Fruit fly (Drosophila melanogaster): ENCODE results near the gene CG15740.
A peak's percentile ranks its signal among the peaks of the same experiment; 100 is the strongest.

Gene CG15740

DNA sequence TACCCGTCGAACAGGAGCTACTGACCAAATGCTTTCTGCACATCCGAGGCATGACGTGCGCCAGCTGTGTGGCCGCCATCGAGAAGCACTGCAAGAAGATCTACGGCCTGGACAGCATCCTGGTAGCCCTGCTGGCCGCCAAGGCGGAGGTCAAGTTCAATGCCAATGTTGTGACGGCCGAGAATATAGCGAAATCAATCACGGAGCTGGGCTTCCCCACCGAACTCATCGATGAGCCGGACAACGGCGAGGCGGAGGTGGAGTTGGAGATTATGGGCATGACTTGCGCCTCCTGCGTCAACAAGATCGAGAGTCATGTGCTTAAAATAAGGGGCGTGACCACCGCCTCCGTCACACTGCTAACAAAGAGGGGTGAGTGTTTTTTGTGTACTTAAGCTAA lies 10.1 kb upstream of the CG15740 start:
- TF ChIP-seq Mnt (GFP tag; optimal IDR thresholded peaks at IDR 0.05) = no peak
- no peak for TF ChIP-seq Clk (GFP tag; optimal IDR thresholded peaks at IDR 0.05)

DNA sequence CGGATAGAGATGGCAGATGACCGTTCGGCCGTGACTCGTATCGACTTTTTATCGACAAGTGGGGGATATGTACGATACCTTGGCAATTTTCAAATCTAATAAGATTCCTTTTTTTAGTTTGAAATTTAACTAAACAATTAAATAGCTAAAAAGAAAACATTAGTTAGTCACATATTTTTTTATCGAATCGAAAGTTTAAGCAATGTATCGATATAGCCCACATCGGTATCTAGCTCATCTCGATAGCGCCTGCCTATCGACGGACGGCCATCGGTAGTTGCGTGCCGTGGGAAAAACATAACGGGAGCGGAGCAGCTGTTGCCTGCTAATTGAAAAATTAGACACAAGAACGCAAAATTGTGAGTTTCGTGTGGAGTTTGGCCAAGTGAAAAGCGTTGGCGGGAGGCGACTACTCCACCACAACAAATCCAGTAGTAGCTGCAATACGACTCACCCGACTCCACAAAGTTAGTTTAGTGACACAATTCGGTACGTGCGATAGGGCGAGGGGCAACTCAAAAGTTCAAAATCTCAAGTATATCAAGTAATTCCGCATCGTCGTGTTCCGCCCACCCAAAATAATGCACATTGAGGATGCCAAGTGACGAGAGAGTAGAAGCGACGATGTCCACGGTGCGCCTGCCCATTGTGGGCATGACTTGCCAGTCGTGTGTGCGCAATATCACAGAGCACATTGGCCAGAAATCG lies 9.0 kb upstream of the CG15740 start, which contains the start of the genes CG10347 and ATP7:
Gene CG10347 (minus strand): TSS at position 174 of the 708 bp plus-strand sequence.
Gene ATP7 (plus strand): TSS at position 265 of the 708 bp plus-strand sequence.
- TF ChIP-seq pad (GFP tag; optimal IDR thresholded peaks at IDR 0.05) (peak; percentile 35), CG1620 (GFP tag; optimal IDR thresholded peaks at IDR 0.05) (peak; percentile 55), CG12768 (GFP tag; optimal IDR thresholded peaks at IDR 0.05) (no peak), cnc (optimal IDR thresholded peaks at IDR 0.05) (peak in 1 of 2 experiments; percentile 44), Mnt (GFP tag; optimal IDR thresholded peaks at IDR 0.05) (peak; percentile 81), toe (GFP tag; optimal IDR thresholded peaks at IDR 0.05) (peak; percentile 47), kay (GFP tag; ENCODE audit: borderline replicate concordance) (no peak), ovo (GFP tag; optimal IDR thresholded peaks at IDR 0.05) (peak; percentile 90), Hr96 (GFP tag; optimal IDR thresholded peaks at IDR 0.05) (no peak), cic (GFP tag; optimal IDR thresholded peaks at IDR 0.05) (no peak), CG7101 (tag; optimal IDR thresholded peaks at IDR 0.05) (peak; percentile 41), CG33017 (tag; optimal IDR thresholded peaks at IDR 0.05) (no peak), CG5204 (GFP tag; optimal IDR thresholded peaks at IDR 0.05) (no peak), CG14711 (tag; optimal IDR thresholded peaks at IDR 0.05) (peak; percentile 43), bab1 (GFP tag; optimal IDR thresholded peaks at IDR 0.05) (peak; percentile 77), Clk (GFP tag; optimal IDR thresholded peaks at IDR 0.05) (no peak), Crg-1 (GFP tag; optimal IDR thresholded peaks at IDR 0.05) (peak; percentile 27), tj (GFP tag; optimal IDR thresholded peaks at IDR 0.05) (peak; percentile 32), CG11617 (GFP tag; optimal IDR thresholded peaks at IDR 0.05) (peak; percentile 61), CG7045 (GFP tag; optimal IDR thresholded peaks at IDR 0.05) (no peak)

DNA sequence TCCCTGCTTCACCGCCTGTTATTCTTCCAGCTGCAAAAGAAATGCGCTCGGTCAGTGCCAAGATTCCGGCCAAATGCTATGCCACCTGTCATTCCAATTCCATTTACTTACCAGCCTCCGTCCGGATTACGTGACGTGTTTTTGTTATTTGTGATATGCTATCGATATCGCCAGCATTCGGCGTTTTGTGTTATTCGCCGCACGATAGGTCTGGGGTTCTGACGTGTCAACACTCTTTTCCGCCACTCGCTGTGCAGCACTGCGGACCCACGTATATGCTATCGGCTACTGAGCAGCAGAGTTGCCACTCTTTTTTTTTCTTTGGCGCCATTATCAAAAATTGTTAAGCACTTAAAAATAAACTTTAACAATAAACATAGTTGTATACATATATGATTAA lies 6.4 kb upstream of the CG15740 start, which contains the start of gene p24-1:
Gene p24-1 (minus strand): TSS at position 221 of the 400 bp plus-strand sequence.
- TF ChIP-seq Clk (GFP tag; optimal IDR thresholded peaks at IDR 0.05) (no peak), cnc (optimal IDR thresholded peaks at IDR 0.05) (no peak), CG5204 (GFP tag; optimal IDR thresholded peaks at IDR 0.05) (no peak), CG1620 (GFP tag; optimal IDR thresholded peaks at IDR 0.05) (peak; percentile 88), toe (GFP tag; optimal IDR thresholded peaks at IDR 0.05) (peak; percentile 28), CG14711 (tag; optimal IDR thresholded peaks at IDR 0.05) (peak; percentile 76), kay (GFP tag; ENCODE audit: borderline replicate concordance) (no peak), CG12768 (GFP tag; optimal IDR thresholded peaks at IDR 0.05) (no peak), cic (GFP tag; optimal IDR thresholded peaks at IDR 0.05) (peak; percentile 41), Hr96 (GFP tag; optimal IDR thresholded peaks at IDR 0.05) (no peak), Mnt (GFP tag; optimal IDR thresholded peaks at IDR 0.05) (peak; percentile 85), CG7045 (GFP tag; optimal IDR thresholded peaks at IDR 0.05) (no peak), bab1 (GFP tag; optimal IDR thresholded peaks at IDR 0.05) (peak; percentile 81), Crg-1 (GFP tag; optimal IDR thresholded peaks at IDR 0.05) (peak; percentile 88), pad (GFP tag; optimal IDR thresholded peaks at IDR 0.05) (peak; percentile 73), tj (GFP tag; optimal IDR thresholded peaks at IDR 0.05) (peak; percentile 16), ovo (GFP tag; optimal IDR thresholded peaks at IDR 0.05) (peak; percentile 67), CG7101 (tag; optimal IDR thresholded peaks at IDR 0.05) (peak; percentile 81), CG33017 (tag; optimal IDR thresholded peaks at IDR 0.05) (no peak), CG11617 (GFP tag; optimal IDR thresholded peaks at IDR 0.05) (peak; percentile 24)

DNA sequence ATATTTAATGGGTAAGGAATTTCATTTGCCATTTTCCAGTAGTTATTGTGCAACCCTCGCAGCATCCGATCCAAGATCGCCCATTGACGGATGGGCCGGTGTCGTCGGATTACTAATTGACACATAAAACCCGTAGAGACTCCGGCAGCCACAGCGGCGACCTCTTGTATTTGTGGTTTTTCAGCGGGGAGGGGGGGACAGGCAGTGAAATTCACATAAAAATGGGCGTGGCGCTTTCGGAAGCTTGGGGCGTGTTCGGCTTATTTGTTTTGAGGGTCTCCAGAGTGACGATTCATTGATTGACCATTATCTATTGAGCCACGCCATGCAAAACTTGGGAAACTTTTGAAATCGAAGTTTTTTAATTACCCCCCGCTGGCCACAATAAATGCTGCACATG lies 3.4 kb upstream of the CG15740 start:
- TF ChIP-seq toe (GFP tag; optimal IDR thresholded peaks at IDR 0.05) (no peak), Clk (GFP tag; optimal IDR thresholded peaks at IDR 0.05) (no peak), Mnt (GFP tag; optimal IDR thresholded peaks at IDR 0.05) (no peak), CG1620 (GFP tag; optimal IDR thresholded peaks at IDR 0.05) (no peak), CG33017 (tag; optimal IDR thresholded peaks at IDR 0.05) (no peak), CG7045 (GFP tag; optimal IDR thresholded peaks at IDR 0.05) (no peak), CG5204 (GFP tag; optimal IDR thresholded peaks at IDR 0.05) (no peak), tj (GFP tag; optimal IDR thresholded peaks at IDR 0.05) (no peak), Crg-1 (GFP tag; optimal IDR thresholded peaks at IDR 0.05) (no peak), cnc (optimal IDR thresholded peaks at IDR 0.05) (no peak), CG12768 (GFP tag; optimal IDR thresholded peaks at IDR 0.05) (no peak), bab1 (GFP tag; optimal IDR thresholded peaks at IDR 0.05) (no peak), CG7101 (tag; optimal IDR thresholded peaks at IDR 0.05) (no peak), CG11617 (GFP tag; optimal IDR thresholded peaks at IDR 0.05) (no peak), kay (GFP tag; ENCODE audit: borderline replicate concordance) (no peak), pad (GFP tag; optimal IDR thresholded peaks at IDR 0.05) (no peak), cic (GFP tag; optimal IDR thresholded peaks at IDR 0.05) (no peak), Hr96 (GFP tag; optimal IDR thresholded peaks at IDR 0.05) (no peak), CG14711 (tag; optimal IDR thresholded peaks at IDR 0.05) (no peak), ovo (GFP tag; optimal IDR thresholded peaks at IDR 0.05) (no peak)

DNA sequence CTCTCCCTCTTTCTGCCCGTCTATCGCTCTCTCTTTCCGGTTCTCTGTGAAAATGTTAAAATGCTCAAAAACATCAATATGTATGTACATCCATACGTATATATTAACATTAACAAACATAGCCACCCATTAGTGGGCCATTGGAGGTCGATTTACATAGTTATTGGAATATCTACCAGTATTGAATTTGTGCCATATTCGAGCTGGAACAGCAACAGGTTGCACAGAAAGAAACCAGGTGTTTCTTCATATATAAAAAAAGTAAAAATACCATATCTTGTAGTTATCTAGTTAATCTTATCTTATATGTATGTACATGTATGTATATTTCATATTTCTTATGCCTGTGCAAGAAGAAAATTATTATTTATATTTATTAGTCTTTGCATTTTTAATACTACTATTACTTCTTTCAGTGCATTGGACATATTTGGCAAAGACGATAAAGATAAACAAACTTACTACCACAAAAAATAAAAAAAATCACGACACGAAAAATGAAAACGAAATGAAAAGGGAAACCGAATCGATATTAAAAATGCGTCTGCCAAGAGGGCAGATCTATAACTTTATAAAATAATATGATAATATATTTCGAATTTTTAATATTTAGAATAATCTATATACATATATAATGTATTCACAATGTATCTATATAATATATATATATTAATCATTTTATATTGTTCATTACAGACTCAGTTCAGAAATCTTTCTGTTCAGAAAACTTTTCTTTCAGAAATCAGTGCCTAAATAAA lies 2.8 kb upstream of the CG15740 start:
- TF ChIP-seq kay (GFP tag; ENCODE audit: borderline replicate concordance) = no peak
- TF ChIP-seq CG7045 (GFP tag; optimal IDR thresholded peaks at IDR 0.05) = no peak
- no peak for TF ChIP-seq pad (GFP tag; optimal IDR thresholded peaks at IDR 0.05)
- TF ChIP-seq CG11617 (GFP tag; optimal IDR thresholded peaks at IDR 0.05) = no peak
- no peak for TF ChIP-seq CG12768 (GFP tag; optimal IDR thresholded peaks at IDR 0.05)
- no peak for TF ChIP-seq cnc (optimal IDR thresholded peaks at IDR 0.05)
- TF ChIP-seq bab1 (GFP tag; optimal IDR thresholded peaks at IDR 0.05) = no peak
- TF ChIP-seq ovo (GFP tag; optimal IDR thresholded peaks at IDR 0.05) = no peak
- TF ChIP-seq tj (GFP tag; optimal IDR thresholded peaks at IDR 0.05) = no peak
- no peak for TF ChIP-seq CG5204 (GFP tag; optimal IDR thresholded peaks at IDR 0.05)

All from whole organism, adult.